Worm (Caenorhabditis elegans) whole organism, young adult: ENCODE measurements around the gene mksr-2.

Experiments
- B0019.2 ChIP-seq: fragments of 200-800 bp; sonication (Bioruptor generic); conservative IDR thresholded peaks from 2 replicates; pipeline ENCODE4 v1.3.6; 2022; ENCODE audit warnings: missing genetic modification reagents, missing genetic modification characterization, missing compliant biosample characterization
- B0035.1 ChIP-seq: sonication (generic microtip); optimal IDR thresholded peaks from 2 replicates; lab custom pipeline; 2016; ENCODE audit warnings: missing genetic modification characterization, mild to moderate bottlenecking, missing compliant biosample characterization, missing genotype, missing genetic modification reagents
- F33H1.4 ChIP-seq: fragments of 200-800 bp; sonication (Bioruptor generic); IDR thresholded peaks from 2 replicates; pipeline ENCODE4 v1.3.6; 2022; ENCODE audit warnings: missing genetic modification reagents, missing genetic modification characterization, missing compliant biosample characterization
- F39B2.1 ChIP-seq: fragments of 200-800 bp; sonication (Bioruptor generic); IDR thresholded peaks from 2 replicates; pipeline ENCODE4 v1.3.6; 2022; ENCODE audit warnings: missing genetic modification reagents, missing genetic modification characterization, missing compliant biosample characterization
- F49E8.2 ChIP-seq: sonication (generic microtip); optimal IDR thresholded peaks from 3 replicates; lab custom pipeline; 2017; ENCODE audit warnings: missing genetic modification characterization, mild to moderate bottlenecking, missing compliant biosample characterization, antibody characterized with exemption, moderate library complexity; ENCODE audit not compliant: insufficient read depth
- F52B5.7 ChIP-seq: sonication (generic microtip); optimal IDR thresholded peaks from 2 replicates; lab custom pipeline; 2016; ENCODE audit warnings: mild to moderate bottlenecking, missing genetic modification characterization, missing compliant biosample characterization
- atf-7 ChIP-seq: sonication (generic microtip); optimal IDR thresholded peaks from 2 replicates; lab custom pipeline; 2017; ENCODE audit warnings: mild to moderate bottlenecking, missing genetic modification characterization, missing compliant biosample characterization
- athp-1 ChIP-seq: sonication (generic microtip); optimal IDR thresholded peaks from 2 replicates; lab custom pipeline; 2017; ENCODE audit warnings: mild to moderate bottlenecking, missing genetic modification characterization, missing compliant biosample characterization
- attf-3 ChIP-seq: fragments of 200-800 bp; sonication (Bioruptor generic); conservative IDR thresholded peaks from 2 replicates; pipeline ENCODE4 v1.3.6; 2022; ENCODE audit warnings: missing genetic modification reagents, missing genetic modification characterization, missing compliant biosample characterization
- attf-5 ChIP-seq: fragments of 200-800 bp; sonication (Bioruptor generic); optimal IDR thresholded peaks from 2 replicates; lab custom pipeline; 2018; ENCODE audit warnings: mild to moderate bottlenecking, missing genetic modification characterization, missing compliant biosample characterization
- bed-2 ChIP-seq: fragments of 200-800 bp; sonication (Bioruptor generic); IDR thresholded peaks from 2 replicates; pipeline ENCODE4 v1.3.6; 2022; ENCODE audit warnings: missing genetic modification reagents, missing genetic modification characterization, missing compliant biosample characterization
- ceh-40 ChIP-seq: fragments of 200-800 bp; sonication (Bioruptor generic); IDR thresholded peaks from 2 replicates; pipeline ENCODE4 v1.3.6; 2022; ENCODE audit warnings: missing genetic modification characterization, missing compliant biosample characterization
- ceh-91 ChIP-seq: fragments of 200-800 bp; sonication (Bioruptor generic); IDR thresholded peaks from 2 replicates; pipeline ENCODE4 v1.3.6; 2022; ENCODE audit warnings: missing genetic modification reagents, missing genetic modification characterization, missing compliant biosample characterization
- chd-7 ChIP-seq: sonication (generic microtip); optimal IDR thresholded peaks from 2 replicates; lab custom pipeline; 2016; ENCODE audit warnings: mild to moderate bottlenecking, missing genetic modification characterization, moderate library complexity, missing compliant biosample characterization
- dox-1 ChIP-seq: fragments of 200-800 bp; sonication (Bioruptor generic); IDR thresholded peaks from 2 replicates; pipeline ENCODE4 v1.3.6; 2022; ENCODE audit warnings: missing genetic modification reagents, missing genetic modification characterization, missing compliant biosample characterization
- hlh-26 ChIP-seq: fragments of 200-800 bp; sonication (Bioruptor generic); conservative IDR thresholded peaks from 2 replicates; pipeline ENCODE4 v1.3.6; 2022; ENCODE audit warnings: missing genetic modification reagents, missing genetic modification characterization, missing compliant biosample characterization
- hsf-1 ChIP-seq: fragments of 200-800 bp; sonication (Bioruptor generic); IDR thresholded peaks from 2 replicates; pipeline ENCODE4 v1.3.6; 2022; ENCODE audit warnings: missing genetic modification reagents, missing genetic modification characterization, missing compliant biosample characterization
- lin-54 ChIP-seq: fragments of 200-800 bp; sonication (Bioruptor generic); optimal IDR thresholded peaks from 2 replicates; lab custom pipeline; 2018; ENCODE audit warnings: mild to moderate bottlenecking, missing genetic modification characterization, missing compliant biosample characterization
- lir-1 ChIP-seq: fragments of 200-800 bp; sonication (Bioruptor generic); conservative IDR thresholded peaks from 2 replicates; pipeline ENCODE4 v1.3.6; 2022; ENCODE audit warnings: missing genetic modification reagents, missing genetic modification characterization, missing compliant biosample characterization
- madf-3 ChIP-seq: fragments of 200-800 bp; sonication (Bioruptor generic); IDR thresholded peaks from 2 replicates; pipeline ENCODE4 v1.3.6; 2022; ENCODE audit warnings: missing genetic modification reagents, missing genetic modification characterization, missing compliant biosample characterization
- madf-6 ChIP-seq: fragments of 200-800 bp; sonication (Bioruptor generic); IDR thresholded peaks from 2 replicates; pipeline ENCODE4 v1.3.6; 2022; ENCODE audit warnings: missing genetic modification reagents, missing genetic modification characterization, missing compliant biosample characterization
- mcd-1 ChIP-seq: fragments of 200-800 bp; sonication (Bioruptor generic); IDR thresholded peaks from 2 replicates; pipeline ENCODE4 v1.3.6; 2022; ENCODE audit warnings: missing genetic modification reagents, missing genetic modification characterization, missing compliant biosample characterization
- nfyb-1 ChIP-seq: fragments of 200-800 bp; sonication (Bioruptor generic); IDR thresholded peaks from 2 replicates; pipeline ENCODE4 v1.3.6; 2022; ENCODE audit warnings: missing genetic modification reagents, missing genetic modification characterization, missing compliant biosample characterization
- nhr-120 ChIP-seq: fragments of 200-800 bp; sonication (Bioruptor generic); IDR thresholded peaks from 2 replicates; pipeline ENCODE4 v1.3.6; 2022; ENCODE audit warnings: missing genetic modification characterization, missing compliant biosample characterization
- nhr-179 ChIP-seq: sonication (generic microtip); optimal IDR thresholded peaks from 2 replicates; lab custom pipeline; 2016; ENCODE audit warnings: mild to moderate bottlenecking, missing genetic modification characterization, missing compliant biosample characterization
- nhr-90 ChIP-seq: sonication (generic microtip); optimal IDR thresholded peaks from 2 replicates; lab custom pipeline; 2016; ENCODE audit warnings: missing genotype, mild to moderate bottlenecking, missing genetic modification characterization, missing compliant biosample characterization
- repo-1 ChIP-seq: sonication (generic microtip); optimal IDR thresholded peaks from 2 replicates; lab custom pipeline; 2017; ENCODE audit warnings: mild to moderate bottlenecking, missing genetic modification characterization, missing compliant biosample characterization
- rpc-1 ChIP-seq, 2 experiments: fragments of 150-350 bp in 1 of 2; sonication (generic microtip) in 1 of 2; optimal IDR thresholded peaks; 2 replicates each; lab custom pipeline; 2014 to 2018; ENCODE audit warnings: missing biosample characterization in 1 of 2, missing genetic modification characterization in 1 of 2, missing genetic modification reagents in 1 of 2, missing genotype in 1 of 2
- unc-62 ChIP-seq: fragments of 150-350 bp; optimal IDR thresholded peaks from 2 replicates; lab custom pipeline; 2014; ENCODE audit warnings: missing biosample characterization, missing genetic modification reagents, missing genetic modification characterization
- ztf-18 ChIP-seq: sonication (generic microtip); optimal IDR thresholded peaks from 2 replicates; lab custom pipeline; 2016; ENCODE audit warnings: missing genotype, mild to moderate bottlenecking, missing genetic modification characterization, missing compliant biosample characterization
- ztf-25 ChIP-seq: fragments of 200-800 bp; sonication (Bioruptor generic); IDR thresholded peaks from 2 replicates; pipeline ENCODE4 v1.3.6; 2022; ENCODE audit warnings: missing genetic modification reagents, missing genetic modification characterization, missing compliant biosample characterization
- ztf-26 ChIP-seq: sonication (generic microtip); optimal IDR thresholded peaks from 2 replicates; lab custom pipeline; 2017; ENCODE audit warnings: missing genetic modification characterization, missing compliant biosample characterization

Gene mksr-2

ce11 chrIV:2311554-2311953 lies 5.2 kb upstream of the mksr-2 start (continued):
- TF ChIP-seq F49E8.2 (peak; percentile 40), dox-1 (0 out of 2 replicates have a peak, but pooled peaks have one; percentile 38), nhr-90 (tag; lab: Kevin White, UChicago) (no peak), lin-54 (GFP tag; lab: Kevin White, UChicago) (peak; percentile 56)

- TF ChIP-seq ztf-26 (tag; lab: Kevin White, UChicago) (no peak), madf-3 (GFP tag; lab: Robert Waterston, UW) (0 out of 2 replicates have a peak, but pooled peaks have one; percentile 59), mcd-1 (0 out of 2 replicates have a peak, but pooled peaks have one; percentile 21)
Observed at ce11 chrIV:2308203-2308602, 1.9 kb upstream of the mksr-2 start.

ce11 chrIV:2307374-2307773 lies 1.0 kb upstream of the mksr-2 start:
- peak; percentile 30 for TF ChIP-seq chd-7 (tag; lab: Kevin White, UChicago)
- TF ChIP-seq repo-1 (tag; lab: Kevin White, UChicago) = peak; percentile 43
- peak; percentile 1 for TF ChIP-seq atf-7 (tag; lab: Kevin White, UChicago)
- TF ChIP-seq F49E8.2 = no peak

- TF ChIP-seq attf-3 (no peak), ztf-25 (GFP tag; lab: Robert Waterston, UW) (no peak), attf-5 (GFP tag; lab: Kevin White, UChicago) (no peak), B0019.2 (GFP tag; lab: Robert Waterston, UW) (no peak)
Observed at ce11 chrIV:2300186-2300585, 6.2 kb downstream of the mksr-2 start, which contains the start of gene lin-1. Gene lin-1 (minus strand): TSS chrIV:2300286.

- TF ChIP-seq athp-1 (tag; lab: Kevin White, UChicago) (no peak), ztf-25 (GFP tag; lab: Robert Waterston, UW) (no peak), nfyb-1 (GFP tag; lab: Robert Waterston, UW) (no peak), rpc-1 (optimal IDR thresholded peaks at IDR 0.05; lab: Kevin White, UChicago) (no peak), rpc-1 (tag; optimal IDR thresholded peaks at IDR 0.05; lab: Kevin White, UChicago) (no peak), hsf-1 (GFP tag; lab: Robert Waterston, UW) (no peak), lir-1 (GFP tag; lab: Robert Waterston, UW) (no peak), hlh-26 (no peak), F33H1.4 (GFP tag; lab: Robert Waterston, UW) (no peak), ztf-18 (tag; lab: Kevin White, UChicago) (no peak), ceh-40 (no peak), nhr-120 (GFP tag; lab: Robert Waterston, UW) (no peak), B0035.1 (tag; lab: Kevin White, UChicago) (no peak), madf-6 (GFP tag; lab: Robert Waterston, UW) (no peak), attf-3 (no peak), F52B5.7 (tag; lab: Kevin White, UChicago) (no peak), unc-62 (GFP tag; lab: Kevin White, UChicago) (no peak), ceh-91 (GFP tag; lab: Robert Waterston, UW) (no peak)
Observed at ce11 chrIV:2298388-2298787, 8.0 kb downstream of the mksr-2 start.

ce11 chrIV:2296639-2297038 lies 9.7 kb downstream of the mksr-2 start:
- TF ChIP-seq nhr-179 (tag; lab: Kevin White, UChicago) = no peak
- no peak for TF ChIP-seq bed-2 (GFP tag; lab: Robert Waterston, UW)
- no peak for TF ChIP-seq F39B2.1 (GFP tag; lab: Robert Waterston, UW)
